Worm (Caenorhabditis elegans): Measurements from ENCODE around the gene C17C3.24.

ce11 chrII:5500986-5501657 lies 40.5 kb downstream of the C17C3.24 start, which contains the start of gene F12A10.8:
- TF ChIP-seq egl-27 (tag; optimal IDR thresholded peaks at IDR 0.05) = no peak
- TF ChIP-seq unc-39 (tag; optimal IDR thresholded peaks at IDR 0.05) = no peak
- peak in 1 of 2 experiments; percentile 49 for TF ChIP-seq lsy-2 (tag; optimal IDR thresholded peaks at IDR 0.05)
- TF ChIP-seq nhr-21 (tag; optimal IDR thresholded peaks at IDR 0.05) = no peak
- TF ChIP-seq snpc-4 (tag; optimal IDR thresholded peaks at IDR 0.05) = no peak
- TF ChIP-seq nhr-237 (tag; optimal IDR thresholded peaks at IDR 0.05) = no peak
- TF ChIP-seq nhr-77 (tag; optimal IDR thresholded peaks at IDR 0.05) = no peak
- TF ChIP-seq unc-62 (GFP tag; optimal IDR thresholded peaks at IDR 0.05) = no peak
- TF ChIP-seq nhr-25 (tag; optimal IDR thresholded peaks at IDR 0.05) = no peak
- TF ChIP-seq aly-2 (tag; optimal IDR thresholded peaks at IDR 0.05) = no peak
- no peak for TF ChIP-seq lin-11 (tag; optimal IDR thresholded peaks at IDR 0.05)
- no peak for TF ChIP-seq lin-39 (tag; optimal IDR thresholded peaks at IDR 0.05)

Data from whole organism, L2 larva.